Worm (Caenorhabditis elegans): ENCODE data around the gene ncr-2.

ce11 chrIII:8291268-8292032 is 33.3 kb downstream of the ncr-2 start:
- no peak for TF ChIP-seq him-1 (tag; optimal IDR thresholded peaks at IDR 0.05)
- TF ChIP-seq W03F9.2 (tag; optimal IDR thresholded peaks at IDR 0.05): no peak
- no peak for TF ChIP-seq dao-5 (tag; optimal IDR thresholded peaks at IDR 0.05)

All from whole organism, L4/young adult.